Worm (Caenorhabditis elegans) whole organism, young adult: ENCODE data around the gene dve-1.

Experiments used
- B0261.1 ChIP-seq: sonication (generic microtip); optimal IDR thresholded peaks from 2 replicates; lab custom pipeline; 2016; ENCODE audit warnings: mild to moderate bottlenecking, missing genetic modification characterization, moderate library complexity, missing compliant biosample characterization
- C17E4.6 ChIP-seq: fragments of 200-800 bp; sonication (Bioruptor generic); IDR thresholded peaks from 2 replicates; pipeline ENCODE4 v1.3.6; 2022; ENCODE audit warnings: missing genetic modification reagents, missing genetic modification characterization, missing compliant biosample characterization
- D2030.7 ChIP-seq: fragments of 200-800 bp; sonication (Bioruptor generic); IDR thresholded peaks from 2 replicates; pipeline ENCODE4 v1.3.6; 2022; ENCODE audit warnings: missing genetic modification reagents, missing genetic modification characterization, missing compliant biosample characterization
- F23B12.7 ChIP-seq: sonication (generic microtip); optimal IDR thresholded peaks from 2 replicates; lab custom pipeline; 2017; ENCODE audit warnings: missing genetic modification characterization, mild to moderate bottlenecking, missing compliant biosample characterization, antibody characterized with exemption, moderate library complexity; ENCODE audit not compliant: insufficient read depth
- F39B2.1 ChIP-seq: fragments of 200-800 bp; sonication (Bioruptor generic); IDR thresholded peaks from 2 replicates; pipeline ENCODE4 v1.3.6; 2022; ENCODE audit warnings: missing genetic modification reagents, missing genetic modification characterization, missing compliant biosample characterization
- F55B11.4 ChIP-seq: sonication (generic microtip); optimal IDR thresholded peaks from 2 replicates; lab custom pipeline; 2016; ENCODE audit warnings: missing compliant biosample characterization, missing genetic modification characterization, borderline replicate concordance; ENCODE audit not compliant: insufficient read depth
- F57A8.1 ChIP-seq: fragments of 200-800 bp; sonication (Bioruptor generic); optimal IDR thresholded peaks from 2 replicates; lab custom pipeline; 2018; ENCODE audit warnings: mild to moderate bottlenecking, missing genetic modification characterization, moderate library complexity, missing compliant biosample characterization
- T26A5.8 ChIP-seq: sonication (generic microtip); optimal IDR thresholded peaks from 2 replicates; lab custom pipeline; 2016; ENCODE audit warnings: missing genetic modification characterization, missing compliant biosample characterization
- Y53G8AR.9 ChIP-seq: fragments of 200-800 bp; sonication (Bioruptor generic); conservative IDR thresholded peaks from 2 replicates; pipeline ENCODE4 v1.3.6; 2022; ENCODE audit warnings: missing genetic modification reagents, missing genetic modification characterization, missing compliant biosample characterization
- Y56A3A.18 ChIP-seq: fragments of 200-800 bp; sonication (Bioruptor generic); IDR thresholded peaks from 2 replicates; pipeline ENCODE4 v1.3.6; 2022; ENCODE audit warnings: missing genetic modification reagents, missing genetic modification characterization, missing compliant biosample characterization
- Y95B8A.8 ChIP-seq: fragments of 200-800 bp; sonication (Bioruptor generic); IDR thresholded peaks from 2 replicates; pipeline ENCODE4 v1.3.6; 2022; ENCODE audit warnings: missing genetic modification reagents, missing genetic modification characterization, missing compliant biosample characterization
- akir-1 ChIP-seq: fragments of 200-800 bp; sonication (Bioruptor generic); optimal IDR thresholded peaks from 2 replicates; lab custom pipeline; 2018; ENCODE audit warnings: mild to moderate bottlenecking, missing genetic modification characterization, moderate library complexity, missing compliant biosample characterization
- aptf-3 ChIP-seq: fragments of 200-800 bp; sonication (Bioruptor generic); IDR thresholded peaks from 2 replicates; pipeline ENCODE4 v1.3.6; 2022; ENCODE audit warnings: missing genetic modification characterization, missing compliant biosample characterization
- atf-7 ChIP-seq: sonication (generic microtip); optimal IDR thresholded peaks from 2 replicates; lab custom pipeline; 2017; ENCODE audit warnings: mild to moderate bottlenecking, missing genetic modification characterization, missing compliant biosample characterization
- attf-3 ChIP-seq: fragments of 200-800 bp; sonication (Bioruptor generic); conservative IDR thresholded peaks from 2 replicates; pipeline ENCODE4 v1.3.6; 2022; ENCODE audit warnings: missing genetic modification reagents, missing genetic modification characterization, missing compliant biosample characterization
- bed-2 ChIP-seq: fragments of 200-800 bp; sonication (Bioruptor generic); IDR thresholded peaks from 2 replicates; pipeline ENCODE4 v1.3.6; 2022; ENCODE audit warnings: missing genetic modification reagents, missing genetic modification characterization, missing compliant biosample characterization
- cebp-1 ChIP-seq, 2 experiments: fragments of 200-800 bp in 1 of 2; sonication (Bioruptor generic) in 1 of 2; sonication (generic microtip) in 1 of 2; IDR thresholded peaks in 1 of 2; optimal IDR thresholded peaks in 1 of 2; 2 replicates each; pipeline versions ENCODE4 v1.3.6 to Lab custom; 2017 to 2022; ENCODE audit warnings: missing compliant biosample characterization in 2 of 2, missing genetic modification characterization in 2 of 2, mild to moderate bottlenecking in 1 of 2, missing genetic modification reagents in 1 of 2, moderate library complexity in 1 of 2
- ceh-27 ChIP-seq: fragments of 200-800 bp; sonication (Bioruptor generic); optimal IDR thresholded peaks from 2 replicates; lab custom pipeline; 2018; ENCODE audit warnings: mild to moderate bottlenecking, missing genetic modification characterization, moderate library complexity, missing compliant biosample characterization
- ceh-40 ChIP-seq: fragments of 200-800 bp; sonication (Bioruptor generic); IDR thresholded peaks from 2 replicates; pipeline ENCODE4 v1.3.6; 2022; ENCODE audit warnings: missing genetic modification characterization, missing compliant biosample characterization
- ceh-58 ChIP-seq: fragments of 200-800 bp; sonication (Bioruptor generic); IDR thresholded peaks from 2 replicates; pipeline ENCODE4 v1.3.6; 2022; ENCODE audit warnings: missing genetic modification characterization, missing compliant biosample characterization
- ceh-79 ChIP-seq: sonication (generic microtip); optimal IDR thresholded peaks from 2 replicates; lab custom pipeline; 2017; ENCODE audit warnings: mild to moderate bottlenecking, missing genetic modification characterization, missing compliant biosample characterization
- die-1 ChIP-seq: sonication (generic microtip); optimal IDR thresholded peaks from 2 replicates; lab custom pipeline; 2016; ENCODE audit warnings: missing genotype, mild to moderate bottlenecking, missing genetic modification characterization, missing compliant biosample characterization
- dpl-1 ChIP-seq: fragments of 150-350 bp; optimal IDR thresholded peaks from 2 replicates; lab custom pipeline; 2014; ENCODE audit warnings: missing biosample characterization, missing genetic modification reagents, missing genetic modification characterization
- efl-1 ChIP-seq: fragments of 150-350 bp; optimal IDR thresholded peaks from 2 replicates; lab custom pipeline; 2014; ENCODE audit warnings: missing biosample characterization, missing genetic modification reagents, missing genetic modification characterization
- egl-44 ChIP-seq: fragments of 200-800 bp; sonication (Bioruptor generic); IDR thresholded peaks from 2 replicates; pipeline ENCODE4 v1.3.6; 2022; ENCODE audit warnings: missing genetic modification reagents, missing genetic modification characterization, missing compliant biosample characterization
- gei-17 ChIP-seq: fragments of 200-800 bp; sonication (Bioruptor generic); optimal IDR thresholded peaks from 2 replicates; lab custom pipeline; 2018; ENCODE audit warnings: mild to moderate bottlenecking, missing genetic modification characterization, missing compliant biosample characterization
- him-1 ChIP-seq: sonication (generic microtip); optimal IDR thresholded peaks from 2 replicates; lab custom pipeline; 2016; ENCODE audit warnings: missing genotype, missing genetic modification reagents, missing genetic modification characterization, missing compliant biosample characterization
- hlh-26 ChIP-seq: fragments of 200-800 bp; sonication (Bioruptor generic); conservative IDR thresholded peaks from 2 replicates; pipeline ENCODE4 v1.3.6; 2022; ENCODE audit warnings: missing genetic modification reagents, missing genetic modification characterization, missing compliant biosample characterization
- hmg-20 ChIP-seq: fragments of 200-800 bp; sonication (Bioruptor generic); IDR thresholded peaks from 2 replicates; pipeline ENCODE4 v1.3.6; 2022; ENCODE audit warnings: missing genetic modification reagents, missing genetic modification characterization, missing compliant biosample characterization
- lag-1 ChIP-seq: fragments of 200-800 bp; sonication (Bioruptor generic); IDR thresholded peaks from 2 replicates; pipeline ENCODE4 v1.3.6; 2022; ENCODE audit warnings: missing genetic modification reagents, missing genetic modification characterization, missing compliant biosample characterization
- let-526 ChIP-seq: fragments of 200-800 bp; sonication (Bioruptor generic); IDR thresholded peaks from 2 replicates; pipeline ENCODE4 v1.3.6; 2022; ENCODE audit warnings: missing genetic modification reagents, missing genetic modification characterization, missing compliant biosample characterization
- lin-26 ChIP-seq: fragments of 200-800 bp; sonication (Bioruptor generic); IDR thresholded peaks from 2 replicates; pipeline ENCODE4 v1.3.6; 2022; ENCODE audit warnings: missing genetic modification reagents, missing genetic modification characterization, missing compliant biosample characterization
- lsl-1 ChIP-seq: fragments of 200-800 bp; sonication (Bioruptor generic); optimal IDR thresholded peaks from 2 replicates; lab custom pipeline; 2018; ENCODE audit warnings: mild to moderate bottlenecking, missing genetic modification characterization, moderate library complexity, missing compliant biosample characterization
- madf-6 ChIP-seq: fragments of 200-800 bp; sonication (Bioruptor generic); IDR thresholded peaks from 2 replicates; pipeline ENCODE4 v1.3.6; 2022; ENCODE audit warnings: missing genetic modification reagents, missing genetic modification characterization, missing compliant biosample characterization
- mcd-1 ChIP-seq: fragments of 200-800 bp; sonication (Bioruptor generic); IDR thresholded peaks from 2 replicates; pipeline ENCODE4 v1.3.6; 2022; ENCODE audit warnings: missing genetic modification reagents, missing genetic modification characterization, missing compliant biosample characterization
- mel-28 ChIP-seq: sonication (generic microtip); optimal IDR thresholded peaks from 2 replicates; lab custom pipeline; 2016; ENCODE audit warnings: borderline replicate concordance, mild to moderate bottlenecking, missing genetic modification characterization, missing compliant biosample characterization
- mes-4 ChIP-seq: sonication (generic microtip); optimal IDR thresholded peaks from 2 replicates; lab custom pipeline; 2016; ENCODE audit warnings: missing genotype, missing genetic modification characterization, missing compliant biosample characterization
- nhr-80 ChIP-seq: sonication (generic microtip); optimal IDR thresholded peaks from 2 replicates; lab custom pipeline; 2016; ENCODE audit warnings: missing genetic modification characterization, missing compliant biosample characterization
- nhr-90 ChIP-seq: sonication (generic microtip); optimal IDR thresholded peaks from 2 replicates; lab custom pipeline; 2016; ENCODE audit warnings: missing genotype, mild to moderate bottlenecking, missing genetic modification characterization, missing compliant biosample characterization
- pbrm-1 ChIP-seq: fragments of 200-800 bp; sonication (Bioruptor generic); IDR thresholded peaks from 2 replicates; pipeline ENCODE4 v1.3.6; 2022; ENCODE audit warnings: missing genetic modification reagents, missing genetic modification characterization, missing compliant biosample characterization
- pha-4 ChIP-seq: fragments of 150-350 bp; sonication (generic microtip); optimal IDR thresholded peaks from 2 replicates; lab custom pipeline; 2014; ENCODE audit warnings: missing biosample characterization, missing genetic modification reagents, missing genetic modification characterization
- snpc-3.4 ChIP-seq: sonication (generic microtip); optimal IDR thresholded peaks from 2 replicates; lab custom pipeline; 2017; ENCODE audit warnings: missing genetic modification characterization, mild to moderate bottlenecking, missing compliant biosample characterization, antibody characterized with exemption, moderate library complexity, missing genotype, missing genetic modification reagents
- tbp1 ChIP-seq: fragments of 200-800 bp; sonication (Bioruptor generic); optimal IDR thresholded peaks from 2 replicates; lab custom pipeline; 2018; ENCODE audit warnings: mild to moderate bottlenecking, missing genetic modification characterization, missing compliant biosample characterization
- xnd-1 ChIP-seq: sonication (generic microtip); optimal IDR thresholded peaks from 2 replicates; lab custom pipeline; 2016; ENCODE audit warnings: missing genotype, missing genetic modification reagents, missing genetic modification characterization, missing compliant biosample characterization
- zfh-2 ChIP-seq: fragments of 200-800 bp; sonication (Bioruptor generic); conservative IDR thresholded peaks from 2 replicates; pipeline ENCODE4 v1.3.6; 2022; ENCODE audit warnings: missing genetic modification reagents, missing genetic modification characterization, missing compliant biosample characterization
- ztf-25 ChIP-seq: fragments of 200-800 bp; sonication (Bioruptor generic); IDR thresholded peaks from 2 replicates; pipeline ENCODE4 v1.3.6; 2022; ENCODE audit warnings: missing genetic modification reagents, missing genetic modification characterization, missing compliant biosample characterization
- ztf-28 ChIP-seq: fragments of 200-800 bp; sonication (Bioruptor generic); IDR thresholded peaks from 2 replicates; pipeline ENCODE4 v1.3.6; 2022; ENCODE audit warnings: missing genetic modification reagents, missing genetic modification characterization, missing compliant biosample characterization
- ztf-3 ChIP-seq: fragments of 200-800 bp; sonication (Bioruptor generic); optimal IDR thresholded peaks from 2 replicates; lab custom pipeline; 2018; ENCODE audit warnings: mild to moderate bottlenecking, missing genetic modification characterization, missing compliant biosample characterization
- ztf-6 ChIP-seq: fragments of 200-800 bp; sonication (Bioruptor generic); IDR thresholded peaks from 2 replicates; pipeline ENCODE4 v1.3.6; 2022; ENCODE audit warnings: missing genetic modification reagents, missing genetic modification characterization, missing compliant biosample characterization

The dve-1 gene

ce11 chrX:440420-440819 lies 6.8 kb upstream of the dve-1 start:
- peak; percentile 2 for TF ChIP-seq nhr-90
- no peak for TF ChIP-seq lag-1
- TF ChIP-seq nhr-80 (tag; lab: Kevin White, UChicago), result peak; percentile 88
- TF ChIP-seq mel-28, result no peak
- 0 out of 2 replicates have a peak, but pooled peaks have one; percentile 47 for TF ChIP-seq Y53G8AR.9 (GFP tag; lab: Robert Waterston, UW)
- TF ChIP-seq B0261.1, result no peak
- TF ChIP-seq aptf-3 (GFP tag; lab: Robert Waterston, UW), result no peak
- TF ChIP-seq F39B2.1 (GFP tag; lab: Robert Waterston, UW), result no peak
- TF ChIP-seq xnd-1, result no peak
- TF ChIP-seq ceh-79 (tag; lab: Kevin White, UChicago), result no peak
- TF ChIP-seq F57A8.1, result no peak
- no peak for TF ChIP-seq efl-1
- peak; percentile 70 for TF ChIP-seq atf-7 (tag; lab: Kevin White, UChicago)
- no peak for TF ChIP-seq madf-6 (GFP tag; lab: Robert Waterston, UW)
- no peak for TF ChIP-seq zfh-2
- TF ChIP-seq Y95B8A.8, result no peak
- no peak for TF ChIP-seq F23B12.7 (tag; lab: Kevin White, UChicago)
- no peak for TF ChIP-seq hlh-26 (GFP tag; lab: Robert Waterston, UW)
- no peak for TF ChIP-seq bed-2 (GFP tag; lab: Robert Waterston, UW)
- no peak for TF ChIP-seq gei-17 (GFP tag; lab: Kevin White, UChicago)
- peak; percentile 24 for TF ChIP-seq tbp1
- no peak for TF ChIP-seq pbrm-1 (GFP tag; lab: Robert Waterston, UW)
- no peak for TF ChIP-seq ztf-3 (GFP tag; lab: Kevin White, UChicago)
- TF ChIP-seq T26A5.8 (tag; lab: Kevin White, UChicago), result no peak
- no peak for TF ChIP-seq lin-26
- TF ChIP-seq F55B11.4 (tag; lab: Kevin White, UChicago), result no peak
- TF ChIP-seq egl-44 (GFP tag; lab: Robert Waterston, UW), result 0 out of 2 replicates have a peak, but pooled peaks have one; percentile 43
- no peak for TF ChIP-seq akir-1 (GFP tag; lab: Kevin White, UChicago)
- TF ChIP-seq die-1 (tag; lab: Kevin White, UChicago), result no peak
- TF ChIP-seq ceh-27 (GFP tag; lab: Kevin White, UChicago), result no peak
- TF ChIP-seq Y56A3A.18 (GFP tag; lab: Robert Waterston, UW), result no peak
- TF ChIP-seq hmg-20 (GFP tag; lab: Robert Waterston, UW), result no peak; the same call in 1 of the 2 replicates
- TF ChIP-seq ceh-58 (GFP tag; lab: Robert Waterston, UW), result no peak
- no peak for TF ChIP-seq attf-3 (GFP tag; lab: Robert Waterston, UW)
- no peak for TF ChIP-seq snpc-3.4
- TF ChIP-seq ceh-40 (GFP tag; lab: Robert Waterston, UW), result no peak
- TF ChIP-seq him-1, result no peak
- TF ChIP-seq mes-4, result no peak
- 0 out of 2 replicates have a peak, but pooled peaks have one; percentile 33 for TF ChIP-seq let-526
- no peak for TF ChIP-seq C17E4.6 (GFP tag; lab: Robert Waterston, UW)
- no peak for TF ChIP-seq D2030.7 (GFP tag; lab: Robert Waterston, UW)
- TF ChIP-seq pha-4 (tag; lab: Kevin White, UChicago), result peak; percentile 6
- no peak for TF ChIP-seq lsl-1 (GFP tag; lab: Kevin White, UChicago)
- TF ChIP-seq cebp-1 (GFP tag; IDR thresholded peaks at IDR 0.05; lab: Robert Waterston, UW), result 0 out of 2 replicates have a peak, but pooled peaks have one; percentile 19
- peak; percentile 51 for TF ChIP-seq cebp-1 (tag; optimal IDR thresholded peaks at IDR 0.05; lab: Kevin White, UChicago)
- TF ChIP-seq ztf-25 (GFP tag; lab: Robert Waterston, UW), result no peak
- TF ChIP-seq dpl-1 (GFP tag; lab: Kevin White, UChicago), result no peak
- TF ChIP-seq ztf-28 (GFP tag; lab: Robert Waterston, UW), result no peak
- TF ChIP-seq ztf-6 (GFP tag; lab: Robert Waterston, UW), result no peak
- TF ChIP-seq mcd-1 (GFP tag; lab: Robert Waterston, UW), result no peak
